Fruit fly (Drosophila melanogaster) whole organism, embryonic: ENCODE data around the gene Not10.

ENCODE experiments used
- CG11504 ChIP-seq: fragments of 200-800 bp; sonication (Bioruptor generic); optimal IDR thresholded peaks from 3 replicates; lab custom pipeline; 2019; ENCODE audit warnings: missing biosample characterization, mild to moderate bottlenecking, missing genetic modification characterization, moderate library complexity
- CG15601 ChIP-seq: fragments of 200-800 bp; sonication (Bioruptor generic); optimal IDR thresholded peaks from 3 replicates; lab custom pipeline; 2019; ENCODE audit warnings: missing biosample characterization, mild to moderate bottlenecking, missing genetic modification characterization, moderate library complexity
- CG16815 ChIP-seq: fragments of 200-800 bp; sonication (Bioruptor generic); optimal IDR thresholded peaks from 3 replicates; lab custom pipeline; 2017; ENCODE audit warnings: missing biosample characterization, mild to moderate bottlenecking, missing genetic modification characterization
- CG2199 ChIP-seq: fragments of 200-800 bp; sonication (Bioruptor generic); IDR thresholded peaks from 3 replicates; pipeline ENCODE4 v1.3.6; 2022; ENCODE audit warnings: missing biosample characterization, missing genetic modification characterization
- CG33557 ChIP-seq: fragments of 200-800 bp; sonication (Bioruptor generic); optimal IDR thresholded peaks from 2 replicates; lab custom pipeline; 2019; ENCODE audit warnings: missing biosample characterization, mild to moderate bottlenecking, missing genetic modification characterization, moderate library complexity
- CG3995 ChIP-seq: fragments of 200-800 bp; sonication (Bioruptor generic); optimal IDR thresholded peaks from 3 replicates; lab custom pipeline; 2016; ENCODE audit warnings: missing biosample characterization, missing genetic modification characterization
- CG7372 ChIP-seq: fragments of 200-800 bp; sonication (Bioruptor generic); IDR thresholded peaks from 2 replicates; pipeline ENCODE4 v1.3.6; 2022; ENCODE audit warnings: missing biosample characterization, missing genetic modification characterization
- CG8281 ChIP-seq: fragments of 200-800 bp; sonication (Bioruptor generic); optimal IDR thresholded peaks from 2 replicates; lab custom pipeline; 2018; ENCODE audit warnings: missing biosample characterization, mild to moderate bottlenecking, missing genetic modification characterization, moderate library complexity
- CG8924 ChIP-seq: fragments of 200-800 bp; optimal IDR thresholded peaks from 3 replicates; lab custom pipeline; 2019; ENCODE audit warnings: missing biosample characterization, mild to moderate bottlenecking, missing genetic modification characterization, moderate library complexity
- CG8944 ChIP-seq: fragments of 200-800 bp; sonication (Bioruptor generic); optimal IDR thresholded peaks from 3 replicates; lab custom pipeline; 2016; ENCODE audit warnings: missing biosample characterization, missing genetic modification characterization
- CG9727 ChIP-seq: fragments of 200-800 bp; sonication (Bioruptor generic); optimal IDR thresholded peaks from 3 replicates; lab custom pipeline; 2017; ENCODE audit warnings: missing biosample characterization, mild to moderate bottlenecking, missing genetic modification characterization
- Deaf1 ChIP-seq: fragments of 200-800 bp; optimal IDR thresholded peaks from 3 replicates; lab custom pipeline; 2019; ENCODE audit warnings: missing biosample characterization, mild to moderate bottlenecking, missing genetic modification characterization, moderate library complexity
- Gug ChIP-seq: fragments of 200-800 bp; sonication (Bioruptor generic); IDR thresholded peaks from 4 replicates; pipeline ENCODE4 v1.3.6; 2022; ENCODE audit warnings: missing biosample characterization, missing genetic modification characterization
- MTF-1 ChIP-seq: fragments of 200-800 bp; sonication (Bioruptor generic); optimal IDR thresholded peaks from 2 replicates; lab custom pipeline; 2018; ENCODE audit warnings: missing biosample characterization, mild to moderate bottlenecking, missing genetic modification characterization, borderline replicate concordance
- Mes4 ChIP-seq: fragments of 200-800 bp; sonication (Bioruptor generic); optimal IDR thresholded peaks from 2 replicates; lab custom pipeline; 2016; ENCODE audit warnings: missing biosample characterization, missing genetic modification characterization
- Opbp ChIP-seq: fragments of 200-800 bp; sonication (Bioruptor generic); IDR thresholded peaks from 3 replicates; pipeline ENCODE4 v1.3.6; 2022; ENCODE audit warnings: missing biosample characterization, missing genetic modification characterization; ENCODE audit not compliant: partially characterized antibody
- Optix ChIP-seq: fragments of 200-800 bp; sonication (Bioruptor generic); IDR thresholded peaks from 3 replicates; pipeline ENCODE4 v1.3.6; 2022; ENCODE audit warnings: missing biosample characterization, missing genetic modification characterization
- Sry-δ ChIP-seq: fragments of 200-800 bp; sonication (Bioruptor generic); optimal IDR thresholded peaks from 2 replicates; lab custom pipeline; 2016; ENCODE audit warnings: missing biosample characterization, missing genetic modification characterization
- Stat92E ChIP-seq, 3 experiments: fragments of >200 bp in 2 of 3; fragments of 200-800 bp in 1 of 3; sonication (Bioruptor generic) in 1 of 3; optimal IDR thresholded peaks; 2 replicates each; lab custom pipeline; 2017 to 2019; ENCODE audit warnings: missing biosample characterization in 3 of 3, missing genetic modification characterization in 3 of 3, mild to moderate bottlenecking in 1 of 3, moderate library complexity in 1 of 3
- Trl ChIP-seq, 3 experiments: fragments of >200 bp in 2 of 3; fragments of 200-800 bp in 1 of 3; sonication (Bioruptor generic) in 1 of 3; optimal IDR thresholded peaks; 2 replicates in 1 of 3; 3 replicates in 2 of 3; lab custom pipeline; 2016 to 2017; ENCODE audit warnings: missing biosample characterization in 1 of 3, missing genetic modification characterization in 1 of 3
- ac ChIP-seq: fragments of 200-800 bp; sonication (Bioruptor generic); optimal IDR thresholded peaks from 3 replicates; lab custom pipeline; 2017; ENCODE audit warnings: missing biosample characterization, mild to moderate bottlenecking, missing genetic modification characterization
- ara ChIP-seq: fragments of 200-800 bp; sonication (Bioruptor generic); IDR thresholded peaks from 2 replicates; pipeline ENCODE4 v1.3.6; 2022; ENCODE audit warnings: missing biosample characterization, missing genetic modification characterization
- ci ChIP-seq: fragments of 200-800 bp; sonication (Bioruptor generic); IDR thresholded peaks from 3 replicates; pipeline ENCODE4 v1.3.6; 2022; ENCODE audit warnings: missing biosample characterization, missing genetic modification characterization
- crp ChIP-seq, 2 experiments: fragments of 200-800 bp; sonication (Bioruptor generic); optimal IDR thresholded peaks; 2 replicates in 1 of 2; 3 replicates in 1 of 2; lab custom pipeline; 2017; ENCODE audit warnings: missing biosample characterization in 2 of 2, missing genetic modification characterization in 2 of 2, mild to moderate bottlenecking in 1 of 2, moderate library complexity in 1 of 2
- da ChIP-seq: fragments of 200-800 bp; sonication (Bioruptor generic); optimal IDR thresholded peaks from 2 replicates; lab custom pipeline; 2016; ENCODE audit warnings: missing biosample characterization, missing genetic modification characterization
- dan ChIP-seq: fragments of 200-800 bp; sonication (Bioruptor generic); IDR thresholded peaks from 2 replicates; pipeline ENCODE4 v1.3.6; 2022; ENCODE audit warnings: missing biosample characterization, missing genetic modification characterization
- dm ChIP-seq: fragments of 200-800 bp; sonication (Bioruptor generic); optimal IDR thresholded peaks from 3 replicates; lab custom pipeline; 2016; ENCODE audit warnings: missing biosample characterization, missing genetic modification characterization
- gt ChIP-seq: fragments of 200-800 bp; sonication (Bioruptor generic); IDR thresholded peaks from 2 replicates; pipeline ENCODE4 v1.3.6; 2022; ENCODE audit warnings: missing biosample characterization, missing genetic modification characterization
- kni ChIP-seq: fragments of 200-800 bp; sonication (Bioruptor generic); optimal IDR thresholded peaks from 3 replicates; lab custom pipeline; 2017; ENCODE audit warnings: mild to moderate bottlenecking, missing biosample characterization, missing genetic modification reagents, missing genetic modification characterization
- nom ChIP-seq: fragments of 200-800 bp; sonication (Bioruptor generic); optimal IDR thresholded peaks from 2 replicates; lab custom pipeline; 2017; ENCODE audit warnings: missing biosample characterization, missing genetic modification characterization, mild to moderate bottlenecking, moderate library complexity, missing genetic modification reagents
- odd ChIP-seq: fragments of 200-800 bp; sonication (Bioruptor generic); optimal IDR thresholded peaks from 2 replicates; lab custom pipeline; 2017; ENCODE audit warnings: missing biosample characterization, mild to moderate bottlenecking, missing genetic modification characterization
- otp ChIP-seq: fragments of 200-800 bp; sonication (Bioruptor generic); IDR thresholded peaks from 3 replicates; pipeline ENCODE4, ENCODE4 v1.3.6; 2022; ENCODE audit warnings: missing biosample characterization, missing genetic modification characterization
- pros ChIP-seq: fragments of 200-800 bp; sonication (Bioruptor generic); optimal IDR thresholded peaks from 3 replicates; lab custom pipeline; 2019; ENCODE audit warnings: missing biosample characterization, mild to moderate bottlenecking, missing genetic modification characterization, moderate library complexity
- sd ChIP-seq: fragments of 200-800 bp; sonication (Bioruptor generic); optimal IDR thresholded peaks from 3 replicates; lab custom pipeline; 2018; ENCODE audit warnings: missing biosample characterization, mild to moderate bottlenecking, missing genetic modification characterization, moderate library complexity
- sens ChIP-seq: fragments of 200-800 bp; sonication (Bioruptor generic); peaks from one replicate; lab custom pipeline; 2016; ENCODE audit warnings: missing biosample characterization, missing genetic modification characterization
- tll ChIP-seq, 2 experiments: fragments of 200-800 bp in 1 of 2; fragments of >200 bp in 1 of 2; sonication (Bioruptor generic) in 1 of 2; optimal IDR thresholded peaks; 2 replicates each; lab custom pipeline; 2017 to 2019; ENCODE audit warnings: missing biosample characterization in 2 of 2, missing genetic modification characterization in 2 of 2, mild to moderate bottlenecking in 1 of 2, moderate library complexity in 1 of 2
- twi ChIP-seq: fragments of 200-800 bp; optimal IDR thresholded peaks from 2 replicates; lab custom pipeline; 2019; ENCODE audit warnings: missing biosample characterization, mild to moderate bottlenecking, missing genetic modification characterization, moderate library complexity

Not10 gene

DNA sequence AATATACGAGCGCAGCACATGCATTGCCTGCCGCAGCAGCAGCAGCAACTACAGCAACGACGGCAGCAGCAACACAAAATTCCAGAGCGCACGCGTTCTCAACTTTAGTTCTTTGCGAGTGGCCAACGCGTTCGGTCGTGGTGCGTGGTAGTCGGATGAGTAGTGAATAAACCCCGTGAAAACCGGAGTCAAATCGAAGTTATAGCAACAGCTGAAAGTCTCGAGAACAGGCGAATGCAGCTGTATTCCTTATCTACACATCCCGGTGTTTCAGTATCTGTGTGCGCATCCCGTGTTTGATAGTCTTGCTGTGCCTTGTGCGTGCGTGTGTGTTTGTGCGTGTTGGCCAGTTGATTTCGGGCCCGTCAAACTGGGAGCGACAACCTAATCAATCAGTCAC, 17.5 kb downstream of the Not10 start, which contains the start of gene Dtg (continued):
- TF ChIP-seq CG8281 (tag; lab: Kevin White, UChicago) (peak; percentile 37), Stat92E (GFP tag; optimal IDR thresholded peaks at IDR 0.05; lab: Kevin White, UChicago) (peak in 1 of 3 experiments; percentile 62), Opbp (GFP tag; lab: Robert Waterston, UW) (0 out of 3 replicates have a peak, but pooled peaks have one; percentile 24), ci (GFP tag; lab: Robert Waterston, UW) (0 out of 3 replicates have a peak, but pooled peaks have one; percentile 52), Deaf1 (peak; percentile 30), dm (GFP tag; lab: Kevin White, UChicago) (peak; percentile 6), sd (tag; lab: Kevin White, UChicago) (peak; percentile 52), gt (no peak), ac (peak; percentile 97), CG8944 (GFP tag; lab: Kevin White, UChicago) (no peak), MTF-1 (GFP tag; lab: Kevin White, UChicago) (peak; percentile 31), nom (GFP tag; lab: Kevin White, UChicago) (peak; percentile 18), Trl (optimal IDR thresholded peaks at IDR 0.05; lab: Kevin White, UChicago) (peak in 1 of 2 experiments; percentile 2), Trl (GFP tag; optimal IDR thresholded peaks at IDR 0.05; lab: Kevin White, UChicago) (no peak), CG15601 (tag; lab: Kevin White, UChicago) (peak; percentile 2), CG11504 (tag; lab: Kevin White, UChicago) (peak; percentile 5), dan (GFP tag; lab: Robert Waterston, UW) (no peak), CG8924 (tag; lab: Kevin White, UChicago) (peak; percentile 10), CG16815 (GFP tag; lab: Kevin White, UChicago) (no peak), CG3995 (GFP tag; lab: Kevin White, UChicago) (no peak), ara (GFP tag; lab: Robert Waterston, UW) (peak; percentile 40; the same call in 1 of the 2 replicates), da (peak; percentile 19), Mes4 (GFP tag; lab: Kevin White, UChicago) (no peak), Optix (GFP tag; lab: Robert Waterston, UW) (no peak), CG9727 (peak; percentile 0), Gug (GFP tag; lab: Robert Waterston, UW) (no peak), Sry-δ (GFP tag; lab: Kevin White, UChicago) (no peak), otp (no peak), crp (GFP tag; optimal IDR thresholded peaks at IDR 0.05; lab: Kevin White, UChicago) (peak in 1 of 2 experiments; percentile 14), CG2199 (GFP tag; lab: Robert Waterston, UW) (0 out of 3 replicates have a peak, but pooled peaks have one; percentile 41), odd (GFP tag; lab: Kevin White, UChicago) (peak; percentile 22), sens (GFP tag; lab: Kevin White, UChicago) (peak; percentile 74), kni (GFP tag; lab: Kevin White, UChicago) (peak; percentile 80), pros (GFP tag; lab: Kevin White, UChicago) (peak; percentile 65), CG33557 (GFP tag; lab: Kevin White, UChicago) (peak; percentile 24), twi (tag; lab: Kevin White, UChicago) (peak; percentile 70), CG7372 (GFP tag; lab: Robert Waterston, UW) (no peak), tll (GFP tag; optimal IDR thresholded peaks at IDR 0.05; lab: Kevin White, UChicago) (peak in 1 of 2 experiments; percentile 93)
